Fruit fly (Drosophila melanogaster) whole organism: ENCODE data around the gene DCTN5-p25.

Source experiments
- CG8478 ChIP-seq: fragments of >200 bp; optimal IDR thresholded peaks from 2 replicates; lab custom pipeline; 2018; ENCODE audit warnings: inconsistent platforms
- Dll ChIP-seq: fragments of >200 bp; optimal IDR thresholded peaks from 2 replicates; lab custom pipeline; 2017
- EcR ChIP-seq, 2 experiments: fragments of >200 bp; optimal IDR thresholded peaks; 2 replicates each; lab custom pipeline; 2017; ENCODE audit warnings: missing biosample characterization in 2 of 2, missing genetic modification characterization in 2 of 2, missing genetic modification reagents in 2 of 2
- pan ChIP-seq: fragments of >200 bp; optimal IDR thresholded peaks from 2 replicates; lab custom pipeline; 2017
- psq ChIP-seq: fragments of >200 bp; optimal IDR thresholded peaks from 2 replicates; lab custom pipeline; 2017
- usp ChIP-seq: fragments of >200 bp; optimal IDR thresholded peaks from 2 replicates; lab custom pipeline; 2017; ENCODE audit warnings: missing biosample characterization, missing genetic modification characterization, mixed read lengths

DCTN5-p25 gene

dm6 chr2L:15005505-15005904, at the start of gene DCTN5-p25:
TSS of gene DCTN5-p25 (plus strand) at chr2L:15005733.
- TF ChIP-seq usp (GFP tag; lab: Kevin White, UChicago) (no peak), CG8478 (no peak), psq (lab: Kevin White, UChicago) (no peak), pan (lab: Kevin White, UChicago) (no peak)

DNA sequence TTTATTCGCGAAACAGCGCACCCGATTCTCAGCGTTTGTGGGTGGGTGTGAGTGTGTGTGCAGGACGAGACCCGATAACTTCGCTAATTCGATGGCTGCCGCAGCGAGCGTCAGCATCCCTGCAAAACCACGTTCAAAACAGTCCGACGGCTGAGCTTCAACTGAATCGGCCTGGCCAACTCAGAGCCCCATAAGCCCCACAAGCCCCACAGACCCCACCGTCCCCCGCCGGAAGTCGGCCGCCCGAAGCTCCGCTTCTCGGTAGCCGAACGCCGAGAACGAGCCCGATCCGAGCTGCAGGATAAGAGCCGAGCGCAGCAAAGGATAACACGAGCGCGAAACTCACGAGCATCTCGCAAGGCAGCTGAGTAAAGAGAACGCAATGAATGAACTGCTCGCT, 33.4 kb upstream of the DCTN5-p25 start, which contains the start of gene side-II:
TSS of gene side-II (minus strand) at position 168 of the 400 bp plus-strand sequence.
- TF ChIP-seq CG8478 (no peak), Dll (lab: Kevin White, UChicago) (no peak), usp (GFP tag; lab: Kevin White, UChicago) (no peak), EcR (GFP tag; optimal IDR thresholded peaks at IDR 0.05; lab: Kevin White, UChicago) (no peak), pan (lab: Kevin White, UChicago) (no peak)

DNA sequence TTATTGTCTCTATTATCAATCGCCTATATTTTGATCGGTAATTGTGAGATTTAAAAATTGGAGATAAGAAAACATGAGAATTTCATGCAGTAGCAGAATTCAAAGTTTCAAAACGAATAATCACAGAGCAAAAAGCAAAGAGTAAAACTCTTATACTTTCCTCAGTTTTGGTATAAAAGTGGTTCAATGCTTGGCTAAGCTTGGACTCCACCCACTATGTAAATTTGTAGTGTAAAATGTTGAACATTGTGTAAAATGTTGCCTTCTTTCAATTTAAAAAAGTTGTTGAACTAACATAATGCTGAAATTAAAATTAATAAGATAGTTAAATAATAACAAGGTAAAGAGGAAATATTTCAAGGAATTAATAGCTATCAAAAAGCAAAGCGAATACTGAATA, 32.7 kb upstream of the DCTN5-p25 start:
- TF ChIP-seq psq (lab: Kevin White, UChicago): no peak
- no peak for TF ChIP-seq CG8478
- TF ChIP-seq Dll (lab: Kevin White, UChicago): no peak
- TF ChIP-seq pan (lab: Kevin White, UChicago): no peak
- TF ChIP-seq EcR (GFP tag; optimal IDR thresholded peaks at IDR 0.05; lab: Kevin White, UChicago): no peak
- no peak for TF ChIP-seq usp (GFP tag; lab: Kevin White, UChicago)

- TF ChIP-seq EcR (GFP tag; optimal IDR thresholded peaks at IDR 0.05; lab: Kevin White, UChicago): no peak
- no peak for TF ChIP-seq pan (lab: Kevin White, UChicago)
- TF ChIP-seq psq (lab: Kevin White, UChicago): no peak
- TF ChIP-seq CG8478: no peak
- no peak for TF ChIP-seq Dll (lab: Kevin White, UChicago)
- TF ChIP-seq usp (GFP tag; lab: Kevin White, UChicago): no peak
Observed at dm6 chr2L:14992889-14993288, 12.6 kb upstream of the DCTN5-p25 start.

- TF ChIP-seq CG8478 (no peak), EcR (GFP tag; optimal IDR thresholded peaks at IDR 0.05; lab: Kevin White, UChicago) (no peak), usp (GFP tag; lab: Kevin White, UChicago) (no peak), psq (lab: Kevin White, UChicago) (no peak), pan (lab: Kevin White, UChicago) (no peak)
Observed at dm6 chr2L:14994834-14995506, 10.6 kb upstream of the DCTN5-p25 start.

dm6 chr2L:14995594-14996463, 9.7 kb upstream of the DCTN5-p25 start:
- peak; percentile 26 for TF ChIP-seq Dll (lab: Kevin White, UChicago)
- peak in 1 of 2 experiments; percentile 3 for TF ChIP-seq EcR (GFP tag; optimal IDR thresholded peaks at IDR 0.05; lab: Kevin White, UChicago)
- no peak for TF ChIP-seq usp (GFP tag; lab: Kevin White, UChicago)

dm6 chr2L:14997370-14997769, 8.2 kb upstream of the DCTN5-p25 start, which contains the start of gene mol:
TSS of gene mol (minus strand) at chr2L:14997559.
- TF ChIP-seq EcR (GFP tag; optimal IDR thresholded peaks at IDR 0.05; lab: Kevin White, UChicago): no peak
- peak; percentile 37 for TF ChIP-seq Dll (lab: Kevin White, UChicago)

DNA sequence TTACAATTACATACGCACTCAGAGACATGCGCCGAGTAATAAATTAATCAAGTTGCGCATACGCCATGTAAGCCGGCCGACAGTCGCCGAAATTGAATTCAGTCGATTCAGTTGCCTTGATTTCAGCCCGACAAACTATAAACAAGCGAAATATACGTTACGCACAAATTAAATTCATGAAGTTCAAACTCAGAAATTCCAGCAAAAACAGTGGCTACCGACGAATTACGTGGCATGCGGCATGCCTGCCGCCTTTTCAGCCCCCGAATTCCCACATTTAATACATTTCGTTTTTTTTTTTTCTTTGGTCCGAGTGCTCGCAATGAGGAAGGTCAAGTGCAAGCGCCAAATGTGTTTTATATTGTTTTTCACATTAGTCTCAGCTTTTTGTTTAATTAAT, 5.2 kb upstream of the DCTN5-p25 start:
- TF ChIP-seq Dll (lab: Kevin White, UChicago): no peak
- TF ChIP-seq usp (GFP tag; lab: Kevin White, UChicago): no peak
- TF ChIP-seq psq (lab: Kevin White, UChicago): no peak
- no peak for TF ChIP-seq CG8478
- TF ChIP-seq pan (lab: Kevin White, UChicago): no peak
- no peak for TF ChIP-seq EcR (GFP tag; optimal IDR thresholded peaks at IDR 0.05; lab: Kevin White, UChicago)

dm6 chr2L:15001847-15002246, 3.7 kb upstream of the DCTN5-p25 start:
- no peak for TF ChIP-seq EcR (GFP tag; optimal IDR thresholded peaks at IDR 0.05; lab: Kevin White, UChicago)
- TF ChIP-seq Dll (lab: Kevin White, UChicago): no peak
- TF ChIP-seq CG8478: no peak
- no peak for TF ChIP-seq pan (lab: Kevin White, UChicago)
- TF ChIP-seq usp (GFP tag; lab: Kevin White, UChicago): no peak
- TF ChIP-seq psq (lab: Kevin White, UChicago): no peak

- TF ChIP-seq Dll (lab: Kevin White, UChicago) (no peak), psq (lab: Kevin White, UChicago) (no peak), pan (lab: Kevin White, UChicago) (no peak), EcR (GFP tag; optimal IDR thresholded peaks at IDR 0.05; lab: Kevin White, UChicago) (no peak)
Observed at dm6 chr2L:15007331-15007863, 1.9 kb downstream of the DCTN5-p25 start, which contains the start of the genes Ankrd49 and NC2beta. TSS of gene Ankrd49 (minus strand) at chr2L:15007431. TSS of gene NC2beta (plus strand) at chr2L:15007813.

dm6 chr2L:15008034-15008433, 2.5 kb downstream of the DCTN5-p25 start:
- TF ChIP-seq CG8478 (no peak), pan (lab: Kevin White, UChicago) (no peak), Dll (lab: Kevin White, UChicago) (no peak), usp (GFP tag; lab: Kevin White, UChicago) (no peak), psq (lab: Kevin White, UChicago) (no peak), EcR (GFP tag; optimal IDR thresholded peaks at IDR 0.05; lab: Kevin White, UChicago) (no peak)
